Worm (Caenorhabditis elegans) whole organism, midembryonic: ENCODE measurements around the gene C17G1.2.

Experiments used
- T22C8.4 ChIP-seq: fragments of 200-800 bp; sonication (Bioruptor generic); IDR thresholded peaks from 2 replicates; pipeline ENCODE4 v1.3.6; 2022; ENCODE audit warnings: missing genetic modification characterization, missing compliant biosample characterization
- cog-1 ChIP-seq: sonication (generic microtip); optimal IDR thresholded peaks from 2 replicates; lab custom pipeline; 2016; ENCODE audit warnings: missing genetic modification characterization, missing compliant biosample characterization
- flt-1 ChIP-seq: fragments of 200-800 bp; sonication (Bioruptor generic); IDR thresholded peaks from 2 replicates; pipeline ENCODE4 v1.3.6; 2022; ENCODE audit warnings: missing genetic modification characterization, missing compliant biosample characterization
- klf-2 ChIP-seq: fragments of 200-800 bp; sonication (Bioruptor generic); conservative IDR thresholded peaks from 2 replicates; pipeline ENCODE4 v1.3.6; 2022; ENCODE audit warnings: missing genetic modification reagents, missing genetic modification characterization, missing compliant biosample characterization
- med-1 ChIP-seq: sonication (generic microtip); optimal IDR thresholded peaks from 2 replicates; lab custom pipeline; 2017; ENCODE audit warnings: missing genetic modification characterization, mild to moderate bottlenecking, missing compliant biosample characterization, antibody characterized with exemption, missing genetic modification reagents; ENCODE audit not compliant: insufficient read depth
- ref-1 ChIP-seq: fragments of 200-800 bp; sonication (Bioruptor generic); conservative IDR thresholded peaks from 2 replicates; pipeline ENCODE4 v1.3.6; 2022; ENCODE audit warnings: missing genetic modification reagents, missing genetic modification characterization, missing compliant biosample characterization
- ztf-23 ChIP-seq: fragments of 200-800 bp; sonication (Bioruptor generic); IDR thresholded peaks from 2 replicates; pipeline ENCODE4 v1.3.6; 2022; ENCODE audit warnings: missing genetic modification reagents, missing genetic modification characterization, missing compliant biosample characterization
- ztf-29 ChIP-seq: fragments of 200-800 bp; sonication (Bioruptor generic); IDR thresholded peaks from 2 replicates; pipeline ENCODE4 v1.3.6; 2022; ENCODE audit warnings: missing genetic modification reagents, missing genetic modification characterization, missing compliant biosample characterization

DNA sequence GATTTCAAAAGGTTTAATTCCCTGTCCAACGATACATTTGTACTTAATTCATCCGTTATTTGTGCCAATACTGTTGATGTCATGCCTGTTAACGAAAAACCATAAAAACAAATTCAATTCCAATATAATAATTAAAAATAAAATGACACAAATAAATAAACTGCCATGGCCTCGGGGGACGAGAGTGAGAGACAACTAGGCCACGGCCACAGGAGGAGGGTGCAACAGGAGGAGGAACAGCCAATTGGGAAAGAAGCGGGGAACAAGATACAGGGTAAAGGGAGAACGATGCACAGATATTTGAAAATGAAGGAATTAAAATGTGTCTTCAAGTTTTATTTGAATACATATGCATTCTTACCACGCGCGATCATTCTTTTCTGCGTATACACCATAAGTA, 4.0 kb upstream of the C17G1.2 start, which contains the start of gene F21G4.6:
- TF ChIP-seq flt-1 (GFP tag; lab: Robert Waterston, UW) (no peak), ztf-23 (no peak), klf-2 (no peak), T22C8.4 (GFP tag; lab: Robert Waterston, UW) (no peak), med-1 (GFP tag; lab: Kevin White, UChicago) (no peak), ref-1 (GFP tag; lab: Robert Waterston, UW) (no peak), cog-1 (tag; lab: Kevin White, UChicago) (no peak), ztf-29 (GFP tag; lab: Robert Waterston, UW) (no peak)
